Worm (Caenorhabditis elegans) whole organism, early embryonic: ENCODE measurements around the gene sra-10.

Experiments
- B0310.2 ChIP-seq: sonication (generic microtip); optimal IDR thresholded peaks from 2 replicates; lab custom pipeline; 2016; ENCODE audit warnings: mild to moderate bottlenecking, missing genetic modification characterization, missing compliant biosample characterization
- F13C5.2 ChIP-seq: sonication (generic microtip); optimal IDR thresholded peaks from 2 replicates; lab custom pipeline; 2017; ENCODE audit warnings: mild to moderate bottlenecking, missing genetic modification characterization, inconsistent platforms, missing compliant biosample characterization
- ama-1 ChIP-seq: fragments of 150-350 bp; optimal IDR thresholded peaks from 2 replicates; lab custom pipeline; 2014
- ceh-13 ChIP-seq: fragments of 200-800 bp; sonication (Bioruptor generic); optimal IDR thresholded peaks from 2 replicates; lab custom pipeline; 2018; ENCODE audit warnings: mild to moderate bottlenecking, missing genetic modification characterization, missing compliant biosample characterization
- ceh-36 ChIP-seq: sonication (generic microtip); optimal IDR thresholded peaks from 2 replicates; lab custom pipeline; 2016; ENCODE audit warnings: missing genetic modification characterization, inconsistent platforms, missing compliant biosample characterization
- flt-1 ChIP-seq: fragments of 200-800 bp; sonication (Bioruptor generic); IDR thresholded peaks from 2 replicates; pipeline ENCODE4 v1.3.6; 2022; ENCODE audit warnings: missing genetic modification characterization, missing compliant biosample characterization
- hmbx-1 ChIP-seq: sonication (generic microtip); optimal IDR thresholded peaks from 2 replicates; lab custom pipeline; 2016; ENCODE audit warnings: mild to moderate bottlenecking, missing genetic modification characterization, missing compliant biosample characterization
- sea-1 ChIP-seq: fragments of 200-800 bp; sonication (Bioruptor generic); conservative IDR thresholded peaks from 2 replicates; pipeline ENCODE4 v1.3.6; 2022; ENCODE audit warnings: missing genetic modification characterization, missing compliant biosample characterization

ce11 chrII:10852880-10853279, 42.0 kb downstream of the sra-10 start:
- TF ChIP-seq B0310.2 (tag; lab: Kevin White, UChicago): no peak
- no peak for TF ChIP-seq ceh-13 (GFP tag; lab: Kevin White, UChicago)
- TF ChIP-seq ama-1 (lab: Kevin White, UChicago): no peak
- no peak for TF ChIP-seq sea-1
- TF ChIP-seq hmbx-1 (tag; lab: Kevin White, UChicago): no peak
- TF ChIP-seq ceh-36 (tag; lab: Kevin White, UChicago): no peak
- TF ChIP-seq flt-1 (GFP tag; lab: Robert Waterston, UW): no peak
- no peak for TF ChIP-seq F13C5.2 (tag; lab: Kevin White, UChicago)
